Fruit fly (Drosophila melanogaster) whole organism, embryonic: Measurements from ENCODE around the gene Pex10.

Experiments used
- ATbp ChIP-seq: fragments of 200-800 bp; sonication (Bioruptor generic); optimal IDR thresholded peaks from 2 replicates; lab custom pipeline; 2017; ENCODE audit warnings: missing biosample characterization, mild to moderate bottlenecking, missing genetic modification characterization, missing genetic modification reagents
- BtbVII ChIP-seq: fragments of 200-800 bp; sonication (Bioruptor generic); optimal IDR thresholded peaks from 3 replicates; lab custom pipeline; 2017; ENCODE audit warnings: missing biosample characterization, mild to moderate bottlenecking, missing genetic modification characterization
- CG10147 ChIP-seq: fragments of 200-800 bp; sonication (Bioruptor generic); optimal IDR thresholded peaks from 2 replicates; lab custom pipeline; 2019; ENCODE audit warnings: missing biosample characterization, mild to moderate bottlenecking, missing genetic modification characterization, moderate library complexity
- CG10543 ChIP-seq: fragments of 200-800 bp; sonication (Bioruptor generic); optimal IDR thresholded peaks from 3 replicates; lab custom pipeline; 2017; ENCODE audit warnings: missing biosample characterization, mild to moderate bottlenecking, missing genetic modification characterization, moderate library complexity
- CG10654 ChIP-seq: fragments of 200-800 bp; sonication (Bioruptor generic); optimal IDR thresholded peaks from 2 replicates; lab custom pipeline; 2016; ENCODE audit warnings: missing biosample characterization, missing genetic modification characterization
- CG12659 ChIP-seq: fragments of 200-800 bp; sonication (Bioruptor generic); optimal IDR thresholded peaks from 3 replicates; lab custom pipeline; 2017; ENCODE audit warnings: mild to moderate bottlenecking, missing biosample characterization, missing genetic modification reagents, missing genetic modification characterization
- CG14014 ChIP-seq: fragments of 200-800 bp; sonication (Bioruptor generic); IDR thresholded peaks from 2 replicates; pipeline ENCODE4 v1.3.6; 2022; ENCODE audit warnings: missing biosample characterization, missing genetic modification characterization
- CG17186 ChIP-seq: fragments of 200-800 bp; sonication (Bioruptor generic); optimal IDR thresholded peaks from 3 replicates; lab custom pipeline; 2017; ENCODE audit warnings: missing biosample characterization, missing genetic modification reagents, missing genetic modification characterization
- CG17385 ChIP-seq: fragments of 200-800 bp; sonication (Bioruptor generic); optimal IDR thresholded peaks from 3 replicates; lab custom pipeline; 2018; ENCODE audit warnings: missing biosample characterization, mild to moderate bottlenecking, missing genetic modification characterization
- CG18476 ChIP-seq: fragments of 200-800 bp; sonication (Bioruptor generic); optimal IDR thresholded peaks from 2 replicates; lab custom pipeline; 2016; ENCODE audit warnings: missing biosample characterization, mild to moderate bottlenecking, missing genetic modification characterization
- CG2120 ChIP-seq: fragments of 200-800 bp; sonication (Bioruptor generic); optimal IDR thresholded peaks from 3 replicates; lab custom pipeline; 2016; ENCODE audit warnings: missing biosample characterization, missing genetic modification characterization
- CG31365 ChIP-seq: fragments of 200-800 bp; sonication (Bioruptor generic); optimal IDR thresholded peaks from 2 replicates; lab custom pipeline; 2018; ENCODE audit warnings: missing biosample characterization, mild to moderate bottlenecking, missing genetic modification characterization
- CG31388 ChIP-seq: fragments of 200-800 bp; sonication (Bioruptor generic); optimal IDR thresholded peaks from 2 replicates; lab custom pipeline; 2016; ENCODE audit warnings: missing biosample characterization, missing genetic modification characterization
- CG31441 ChIP-seq: fragments of 200-800 bp; sonication (Bioruptor generic); IDR thresholded peaks from 2 replicates; pipeline ENCODE4 v1.3.6; 2022; ENCODE audit warnings: missing biosample characterization, missing genetic modification characterization
- CG3995 ChIP-seq: fragments of 200-800 bp; sonication (Bioruptor generic); optimal IDR thresholded peaks from 3 replicates; lab custom pipeline; 2016; ENCODE audit warnings: missing biosample characterization, missing genetic modification characterization
- CG4617 ChIP-seq: fragments of 200-800 bp; sonication (Bioruptor generic); optimal IDR thresholded peaks from 3 replicates; lab custom pipeline; 2016; ENCODE audit warnings: missing biosample characterization, missing genetic modification characterization, borderline replicate concordance
- CG6689 ChIP-seq: fragments of 200-800 bp; sonication (Bioruptor generic); IDR thresholded peaks from 2 replicates; pipeline ENCODE4 v1.3.6; 2022; ENCODE audit warnings: missing biosample characterization, missing genetic modification characterization
- CG7271 ChIP-seq: fragments of 200-800 bp; sonication (Bioruptor generic); optimal IDR thresholded peaks from 2 replicates; lab custom pipeline; 2018; ENCODE audit warnings: missing biosample characterization, mild to moderate bottlenecking, missing genetic modification characterization, moderate library complexity
- CG7745 ChIP-seq: fragments of 200-800 bp; sonication (Bioruptor generic); optimal IDR thresholded peaks from 2 replicates; lab custom pipeline; 2018; ENCODE audit warnings: missing biosample characterization, mild to moderate bottlenecking, missing genetic modification characterization, moderate library complexity
- CG7987 ChIP-seq: fragments of 200-800 bp; sonication (Bioruptor generic); optimal IDR thresholded peaks from 2 replicates; lab custom pipeline; 2018; ENCODE audit warnings: missing biosample characterization, mild to moderate bottlenecking, missing genetic modification characterization, moderate library complexity
- CG8281 ChIP-seq: fragments of 200-800 bp; sonication (Bioruptor generic); optimal IDR thresholded peaks from 2 replicates; lab custom pipeline; 2018; ENCODE audit warnings: missing biosample characterization, mild to moderate bottlenecking, missing genetic modification characterization, moderate library complexity
- CG8388 ChIP-seq: fragments of 200-800 bp; sonication (Bioruptor generic); optimal IDR thresholded peaks from 2 replicates; lab custom pipeline; 2019; ENCODE audit warnings: missing biosample characterization, mild to moderate bottlenecking, missing genetic modification characterization, moderate library complexity
- Dad ChIP-seq: fragments of 200-800 bp; sonication (Bioruptor generic); optimal IDR thresholded peaks from 3 replicates; lab custom pipeline; 2016; ENCODE audit warnings: missing biosample characterization, missing genetic modification characterization
- Dref ChIP-seq: fragments of 200-800 bp; sonication (Bioruptor generic); IDR thresholded peaks from 2 replicates; pipeline ENCODE4 v1.3.6; 2022; ENCODE audit warnings: missing biosample characterization, missing genetic modification characterization
- H2.0 ChIP-seq: fragments of 200-800 bp; sonication (Bioruptor generic); IDR thresholded peaks from 2 replicates; pipeline ENCODE4 v1.3.6; 2022; ENCODE audit warnings: missing biosample characterization, missing genetic modification characterization
- HLHmδ ChIP-seq: fragments of 200-800 bp; sonication (Bioruptor generic); optimal IDR thresholded peaks from 2 replicates; lab custom pipeline; 2018; ENCODE audit warnings: missing biosample characterization, mild to moderate bottlenecking, missing genetic modification characterization, moderate library complexity
- MTF-1 ChIP-seq: fragments of 200-800 bp; sonication (Bioruptor generic); optimal IDR thresholded peaks from 2 replicates; lab custom pipeline; 2018; ENCODE audit warnings: missing biosample characterization, mild to moderate bottlenecking, missing genetic modification characterization, borderline replicate concordance
- Med ChIP-seq: fragments of 200-800 bp; sonication (Bioruptor generic); peaks from one replicate; lab custom pipeline; 2016; ENCODE audit warnings: missing biosample characterization, missing genetic modification characterization, mild to moderate bottlenecking, inconsistent platforms, moderate library complexity
- Opbp ChIP-seq: fragments of 200-800 bp; sonication (Bioruptor generic); IDR thresholded peaks from 3 replicates; pipeline ENCODE4 v1.3.6; 2022; ENCODE audit warnings: missing biosample characterization, missing genetic modification characterization; ENCODE audit not compliant: partially characterized antibody
- Optix ChIP-seq: fragments of 200-800 bp; sonication (Bioruptor generic); IDR thresholded peaks from 3 replicates; pipeline ENCODE4 v1.3.6; 2022; ENCODE audit warnings: missing biosample characterization, missing genetic modification characterization
- Rx ChIP-seq: fragments of 200-800 bp; sonication (Bioruptor generic); IDR thresholded peaks from 2 replicates; pipeline ENCODE4 v1.3.6; 2022; ENCODE audit warnings: missing biosample characterization, missing genetic modification characterization
- YL-1 ChIP-seq: fragments of 200-800 bp; sonication (Bioruptor generic); optimal IDR thresholded peaks from 3 replicates; lab custom pipeline; 2017; ENCODE audit warnings: missing biosample characterization, mild to moderate bottlenecking, missing genetic modification characterization
- aop ChIP-seq: fragments of 200-800 bp; sonication (Bioruptor generic); IDR thresholded peaks from 2 replicates; pipeline ENCODE4 v1.3.6; 2022; ENCODE audit warnings: missing biosample characterization, missing genetic modification characterization
- chinmo ChIP-seq: fragments of 200-800 bp; sonication (Bioruptor generic); IDR thresholded peaks from 4 replicates; pipeline ENCODE4 v1.3.6; 2022; ENCODE audit warnings: missing biosample characterization, missing genetic modification characterization; ENCODE audit not compliant: partially characterized antibody
- fru ChIP-seq: fragments of >200 bp; optimal IDR thresholded peaks from 2 replicates; lab custom pipeline; 2017
- gce ChIP-seq: fragments of 200-800 bp; sonication (Bioruptor generic); IDR thresholded peaks from 3 replicates; pipeline ENCODE4 v1.3.6; 2022; ENCODE audit warnings: missing biosample characterization, missing genetic modification characterization
- gfzf ChIP-seq: fragments of 200-800 bp; sonication (Bioruptor generic); optimal IDR thresholded peaks from 2 replicates; lab custom pipeline; 2016; ENCODE audit warnings: missing biosample characterization, mild to moderate bottlenecking, missing genetic modification characterization, moderate library complexity
- lola ChIP-seq, 3 experiments: fragments of >200 bp in 2 of 3; fragments of 200-800 bp in 1 of 3; sonication (Bioruptor generic) in 1 of 3; optimal IDR thresholded peaks; 2 replicates each; lab custom pipeline; 2017 to 2019; ENCODE audit warnings: missing biosample characterization in 3 of 3, missing genetic modification characterization in 3 of 3, mild to moderate bottlenecking in 1 of 3, moderate library complexity in 1 of 3
- mld ChIP-seq: fragments of 200-800 bp; sonication (Bioruptor generic); IDR thresholded peaks from 3 replicates; pipeline ENCODE4 v1.3.6; 2022; ENCODE audit warnings: missing biosample characterization, missing genetic modification characterization; ENCODE audit not compliant: partially characterized antibody
- p53 ChIP-seq: fragments of 200-800 bp; sonication (Bioruptor generic); optimal IDR thresholded peaks from 2 replicates; lab custom pipeline; 2016; ENCODE audit warnings: missing biosample characterization, missing genetic modification characterization
- pan ChIP-seq, 4 experiments: fragments of >200 bp in 3 of 4; fragments of 200-800 bp in 1 of 4; sonication (Bioruptor generic) in 1 of 4; optimal IDR thresholded peaks in 3 of 4; IDR thresholded peaks in 1 of 4; 2 replicates each; pipeline versions ENCODE4 v1.3.6 to Lab custom; 2017 to 2022; ENCODE audit warnings: missing biosample characterization in 2 of 4, missing genetic modification characterization in 2 of 4, mixed read lengths in 1 of 4
- row ChIP-seq: fragments of 200-800 bp; sonication (Bioruptor generic); IDR thresholded peaks from 3 replicates; pipeline ENCODE4 v1.3.6; 2022; ENCODE audit warnings: missing biosample characterization, missing genetic modification characterization
- sna ChIP-seq: fragments of 200-800 bp; sonication (Bioruptor generic); IDR thresholded peaks from 2 replicates; pipeline ENCODE4 v1.3.6; 2022; ENCODE audit warnings: missing biosample characterization, missing genetic modification characterization; ENCODE audit not compliant: partially characterized antibody
- ssp ChIP-seq: fragments of 200-800 bp; sonication (Bioruptor generic); IDR thresholded peaks from 2 replicates; pipeline ENCODE4 v1.3.6; 2022; ENCODE audit warnings: missing biosample characterization, missing genetic modification characterization
- tio ChIP-seq: fragments of 200-800 bp; sonication (Bioruptor generic); optimal IDR thresholded peaks from 2 replicates; lab custom pipeline; 2017; ENCODE audit warnings: missing biosample characterization, missing genetic modification characterization, inconsistent platforms
- tna ChIP-seq: fragments of 200-800 bp; sonication (Bioruptor generic); IDR thresholded peaks from 2 replicates; pipeline ENCODE4 v1.3.6; 2022; ENCODE audit warnings: missing biosample characterization, missing genetic modification characterization; ENCODE audit not compliant: partially characterized antibody
- wor ChIP-seq: fragments of 200-800 bp; sonication (Bioruptor generic); IDR thresholded peaks from 2 replicates; pipeline ENCODE4 v1.3.6; 2022; ENCODE audit warnings: missing biosample characterization, missing genetic modification characterization
- zfh2 ChIP-seq: fragments of 200-800 bp; sonication (Bioruptor generic); optimal IDR thresholded peaks from 2 replicates; lab custom pipeline; 2016; ENCODE audit warnings: missing biosample characterization, missing genetic modification characterization

Gene Pex10

DNA sequence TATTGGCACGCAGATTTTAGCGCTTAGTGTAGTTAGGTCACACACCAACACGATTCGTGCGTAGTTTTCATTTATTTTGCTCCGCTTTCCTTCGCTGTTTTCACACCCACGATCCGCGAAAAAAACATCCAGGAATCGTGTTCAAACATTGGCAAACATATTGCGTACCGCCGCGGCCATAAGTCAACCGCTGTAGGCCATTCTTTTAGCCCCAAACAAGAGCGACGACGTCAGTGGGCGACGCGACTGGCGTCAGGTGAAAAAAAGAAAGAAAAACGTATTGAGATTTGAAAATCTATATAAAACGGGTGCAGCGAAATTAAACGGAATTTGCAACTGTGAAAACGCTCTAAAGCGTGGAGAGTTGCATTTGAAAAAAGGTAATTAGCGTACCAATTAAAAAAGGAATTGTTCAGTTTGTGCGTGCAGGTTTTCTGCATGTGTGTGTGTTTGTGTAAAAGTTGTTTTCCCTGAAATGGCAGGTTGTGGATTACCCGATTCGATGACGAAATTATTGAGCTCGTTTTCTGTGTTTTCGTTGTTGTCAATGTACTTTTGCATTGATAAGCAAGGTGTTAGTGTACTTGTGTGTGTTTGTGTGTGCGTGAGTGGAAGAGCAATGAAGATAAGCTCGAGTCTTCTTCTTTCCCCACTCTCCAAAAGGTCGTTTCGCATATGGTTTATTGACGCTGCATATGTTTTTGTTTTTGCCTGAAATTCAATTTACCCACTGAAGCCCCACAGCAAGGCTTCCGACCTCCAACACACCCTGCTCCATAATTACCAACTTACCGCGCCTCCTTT, 11.3 kb downstream of the Pex10 start, which contains the start of gene Tmep:
TSS of gene Tmep (plus strand) at position 20 of the 804 bp plus-strand sequence.
- TF ChIP-seq fru (lab: Kevin White, UChicago), result no peak
- TF ChIP-seq CG6689 (GFP tag; lab: Robert Waterston, UW), result no peak
- no peak for TF ChIP-seq zfh2
- TF ChIP-seq Opbp (GFP tag; lab: Robert Waterston, UW), result no peak
- no peak for TF ChIP-seq wor (GFP tag; lab: Robert Waterston, UW)
- no peak for TF ChIP-seq H2.0 (GFP tag; lab: Robert Waterston, UW)
- TF ChIP-seq CG31388 (GFP tag; lab: Kevin White, UChicago), result no peak
- no peak for TF ChIP-seq tna (GFP tag; lab: Robert Waterston, UW)
- no peak for TF ChIP-seq pan (optimal IDR thresholded peaks at IDR 0.05; lab: Kevin White, UChicago)
- no peak for TF ChIP-seq pan (GFP tag; optimal IDR thresholded peaks at IDR 0.05 in 1 of 2, IDR thresholded peaks at IDR 0.05 in 1 of 2)
- TF ChIP-seq CG2120 (GFP tag; lab: Kevin White, UChicago), result no peak
- no peak for TF ChIP-seq CG18476 (GFP tag; lab: Kevin White, UChicago)
- TF ChIP-seq HLHmδ (GFP tag; lab: Kevin White, UChicago), result peak; percentile 15
- TF ChIP-seq BtbVII (GFP tag; lab: Kevin White, UChicago), result peak; percentile 14
- TF ChIP-seq CG31441 (GFP tag; lab: Robert Waterston, UW), result no peak
- TF ChIP-seq Dref (GFP tag; lab: Robert Waterston, UW), result no peak
- TF ChIP-seq chinmo (GFP tag; lab: Robert Waterston, UW), result peak; percentile 72; the same call in 2 of the 4 replicates
- no peak for TF ChIP-seq Dad (GFP tag; lab: Kevin White, UChicago)
- TF ChIP-seq CG10147 (GFP tag; lab: Kevin White, UChicago), result no peak
- no peak; the same call in 2 of the 3 replicates for TF ChIP-seq row (GFP tag; lab: Robert Waterston, UW)
- no peak for TF ChIP-seq Rx (GFP tag; lab: Robert Waterston, UW)
- peak; percentile 44 for TF ChIP-seq Med (GFP tag; lab: Kevin White, UChicago)
- TF ChIP-seq MTF-1 (GFP tag; lab: Kevin White, UChicago), result peak; percentile 8
- TF ChIP-seq CG10543 (GFP tag; lab: Kevin White, UChicago), result no peak
- no peak for TF ChIP-seq ssp (GFP tag; lab: Robert Waterston, UW)
- TF ChIP-seq ATbp (GFP tag; lab: Kevin White, UChicago), result no peak
- no peak for TF ChIP-seq lola (GFP tag; optimal IDR thresholded peaks at IDR 0.05; lab: Kevin White, UChicago)
- TF ChIP-seq CG17186 (GFP tag; lab: Kevin White, UChicago), result no peak
- TF ChIP-seq CG12659 (GFP tag; lab: Kevin White, UChicago), result peak; percentile 4
- no peak for TF ChIP-seq CG3995 (GFP tag; lab: Kevin White, UChicago)
- TF ChIP-seq CG7745 (tag; lab: Kevin White, UChicago), result no peak
- TF ChIP-seq CG14014, result no peak
- no peak for TF ChIP-seq p53 (GFP tag; lab: Kevin White, UChicago)
- TF ChIP-seq CG8388 (GFP tag; lab: Kevin White, UChicago), result no peak
- TF ChIP-seq YL-1 (GFP tag; lab: Kevin White, UChicago), result peak; percentile 8
- peak; percentile 45 for TF ChIP-seq CG7271 (tag; lab: Kevin White, UChicago)
- TF ChIP-seq CG8281 (tag; lab: Kevin White, UChicago), result no peak
- TF ChIP-seq CG7987 (GFP tag; lab: Kevin White, UChicago), result no peak
- no peak for TF ChIP-seq Optix (GFP tag; lab: Robert Waterston, UW)
- TF ChIP-seq gfzf, result no peak
- no peak for TF ChIP-seq tio
- no peak for TF ChIP-seq aop
- TF ChIP-seq gce (GFP tag; lab: Robert Waterston, UW), result no peak
- no peak for TF ChIP-seq CG31365 (tag; lab: Kevin White, UChicago)
- TF ChIP-seq CG4617 (GFP tag; lab: Kevin White, UChicago), result peak; percentile 76
- no peak for TF ChIP-seq CG10654
- peak; percentile 89 for TF ChIP-seq CG17385 (GFP tag; lab: Kevin White, UChicago)
- no peak for TF ChIP-seq mld
- TF ChIP-seq sna (GFP tag; lab: Robert Waterston, UW), result no peak
